Fruit fly (Drosophila melanogaster) whole organism, wandering third instar larva: ENCODE measurements around the gene CG6083.

ENCODE experiments used
- CG32264 ChIP-seq: fragments of 200-800 bp; sonication (Bioruptor generic); optimal IDR thresholded peaks from 2 replicates; lab custom pipeline; 2016; ENCODE audit warnings: missing biosample characterization, missing genetic modification characterization
- CrebA ChIP-seq: fragments of 200-800 bp; sonication (Bioruptor generic); optimal IDR thresholded peaks from 2 replicates; lab custom pipeline; 2016; ENCODE audit warnings: missing biosample characterization, mild to moderate bottlenecking, missing genetic modification characterization, borderline replicate concordance
- Dfd ChIP-seq: fragments of >200 bp; optimal IDR thresholded peaks from 2 replicates; lab custom pipeline; 2017; ENCODE audit warnings: missing biosample characterization, missing genetic modification characterization
- Dif ChIP-seq: fragments of 200-275, 200-300 bp; sonication (Bioruptor generic); optimal IDR thresholded peaks from 2 replicates; lab custom pipeline; 2018; ENCODE audit warnings: missing biosample characterization, missing genetic modification characterization; ENCODE audit not compliant: partially characterized antibody
- HLH106 ChIP-seq: fragments of 200-800 bp; optimal IDR thresholded peaks from 3 replicates; lab custom pipeline; 2019; ENCODE audit warnings: missing biosample characterization, mild to moderate bottlenecking, missing genetic modification characterization, moderate library complexity
- Hnf4 ChIP-seq: fragments of 200-800 bp; sonication (Bioruptor generic); optimal IDR thresholded peaks from 2 replicates; lab custom pipeline; 2016; ENCODE audit warnings: missing biosample characterization, mild to moderate bottlenecking, missing genetic modification characterization
- Hr78 ChIP-seq: fragments of >200 bp; optimal IDR thresholded peaks from 2 replicates; lab custom pipeline; 2017; ENCODE audit warnings: missing biosample characterization, missing genetic modification characterization
- Hr83 ChIP-seq: fragments of 200-300 bp; sonication (Bioruptor generic); optimal IDR thresholded peaks from 2 replicates; lab custom pipeline; 2016; ENCODE audit warnings: missing biosample characterization, mild to moderate bottlenecking, missing genetic modification characterization, moderate library complexity; ENCODE audit not compliant: poor library complexity, severe bottlenecking
- Jra ChIP-seq: sonication (Bioruptor generic); optimal IDR thresholded peaks from 2 replicates; lab custom pipeline; 2016; ENCODE audit warnings: missing biosample characterization, missing genetic modification characterization
- Mio ChIP-seq: sonication (Bioruptor generic); optimal IDR thresholded peaks from 2 replicates; lab custom pipeline; 2016; ENCODE audit warnings: missing biosample characterization, missing genetic modification characterization
- Myc ChIP-seq: fragments of >200 bp; optimal IDR thresholded peaks from 2 replicates; lab custom pipeline; 2017
- N ChIP-seq: fragments of >200 bp; optimal IDR thresholded peaks from 2 replicates; lab custom pipeline; 2018; ENCODE audit warnings: missing biosample characterization, missing external identifiers, missing genetic modification characterization
- OdsH ChIP-seq: fragments of 200-800 bp; sonication (Bioruptor generic); optimal IDR thresholded peaks from 2 replicates; lab custom pipeline; 2016; ENCODE audit warnings: missing biosample characterization, mild to moderate bottlenecking, missing genetic modification characterization
- Rel ChIP-seq, 2 experiments: fragments of 200-800 bp; sonication (Bioruptor generic) in 1 of 2; optimal IDR thresholded peaks; 2 replicates in 1 of 2; 3 replicates in 1 of 2; lab custom pipeline; 2016 to 2019; ENCODE audit warnings: mild to moderate bottlenecking in 2 of 2, missing biosample characterization in 2 of 2, missing genetic modification characterization in 2 of 2, moderate library complexity in 1 of 2
- Sp1 ChIP-seq: fragments of 200-800 bp; sonication (Bioruptor generic); optimal IDR thresholded peaks from 3 replicates; lab custom pipeline; 2019; ENCODE audit warnings: missing biosample characterization, mild to moderate bottlenecking, missing genetic modification characterization, moderate library complexity
- br ChIP-seq: fragments of 200-800 bp; sonication (Bioruptor generic); optimal IDR thresholded peaks from 2 replicates; lab custom pipeline; 2016; ENCODE audit warnings: missing biosample characterization, missing genetic modification characterization
- dl ChIP-seq, 2 experiments: fragments of 175-275, 200-275 bp in 1 of 2; fragments of 200-275 bp in 1 of 2; sonication (Bioruptor generic); optimal IDR thresholded peaks; lab custom pipeline; 2018; ENCODE audit warnings: mild to moderate bottlenecking in 2 of 2, missing biosample characterization in 2 of 2, missing genetic modification characterization in 2 of 2, moderate library complexity in 2 of 2; ENCODE audit not compliant: partially characterized antibody in 2 of 2, insufficient read depth in 1 of 2
- ey ChIP-seq: fragments of 200-800 bp; sonication (Bioruptor generic); optimal IDR thresholded peaks from 2 replicates; lab custom pipeline; 2016; ENCODE audit warnings: missing biosample characterization, missing genetic modification characterization
- foxo ChIP-seq, 2 experiments: fragments of 200-800 bp; sonication (Bioruptor generic); optimal IDR thresholded peaks; 2 replicates in 1 of 2; 3 replicates in 1 of 2; lab custom pipeline; 2016 to 2017; ENCODE audit warnings: missing biosample characterization in 2 of 2, missing genetic modification characterization in 2 of 2
- fru ChIP-seq: fragments of 200-800 bp; sonication (Bioruptor generic); optimal IDR thresholded peaks from 3 replicates; lab custom pipeline; 2016; ENCODE audit warnings: missing biosample characterization, mild to moderate bottlenecking, missing genetic modification characterization
- h ChIP-seq: fragments of 200-800 bp; sonication (Bioruptor generic); optimal IDR thresholded peaks from 3 replicates; lab custom pipeline; 2016; ENCODE audit warnings: missing biosample characterization, mild to moderate bottlenecking, missing genetic modification characterization
- jim ChIP-seq: fragments of 175-275, 200-325 bp; sonication (Bioruptor generic); optimal IDR thresholded peaks from 2 replicates; lab custom pipeline; 2016; ENCODE audit warnings: missing biosample characterization, mild to moderate bottlenecking, missing genetic modification characterization
- lola ChIP-seq: fragments of >200 bp; optimal IDR thresholded peaks from 2 replicates; lab custom pipeline; 2017; ENCODE audit warnings: missing biosample characterization, missing genetic modification characterization
- psq ChIP-seq: fragments of 200-800 bp; sonication (Bioruptor generic); optimal IDR thresholded peaks from 3 replicates; lab custom pipeline; 2017; ENCODE audit warnings: missing biosample characterization, mild to moderate bottlenecking, missing genetic modification characterization, moderate library complexity
- rgr ChIP-seq: fragments of 200-800 bp; sonication (Bioruptor generic); optimal IDR thresholded peaks from 3 replicates; lab custom pipeline; 2016; ENCODE audit warnings: missing biosample characterization, mild to moderate bottlenecking, missing genetic modification characterization
- sage ChIP-seq: fragments of 200-800 bp; sonication (Bioruptor generic); optimal IDR thresholded peaks from 2 replicates; lab custom pipeline; 2016; ENCODE audit warnings: missing biosample characterization, mild to moderate bottlenecking, missing genetic modification characterization
- sv ChIP-seq: fragments of 200-800 bp; sonication (Bioruptor generic); optimal IDR thresholded peaks from 3 replicates; lab custom pipeline; 2016; ENCODE audit warnings: missing biosample characterization, missing genetic modification characterization
- tai ChIP-seq: sonication (Bioruptor generic); optimal IDR thresholded peaks from 2 replicates; lab custom pipeline; 2016; ENCODE audit warnings: missing biosample characterization, missing genetic modification characterization
- usp ChIP-seq: fragments of >200 bp; optimal IDR thresholded peaks from 2 replicates; lab custom pipeline; 2017; ENCODE audit warnings: missing biosample characterization, missing genetic modification characterization
- woc ChIP-seq: sonication (Bioruptor generic); optimal IDR thresholded peaks from 2 replicates; lab custom pipeline; 2016; ENCODE audit warnings: missing biosample characterization, mild to moderate bottlenecking, missing genetic modification characterization

Gene CG6083

DNA sequence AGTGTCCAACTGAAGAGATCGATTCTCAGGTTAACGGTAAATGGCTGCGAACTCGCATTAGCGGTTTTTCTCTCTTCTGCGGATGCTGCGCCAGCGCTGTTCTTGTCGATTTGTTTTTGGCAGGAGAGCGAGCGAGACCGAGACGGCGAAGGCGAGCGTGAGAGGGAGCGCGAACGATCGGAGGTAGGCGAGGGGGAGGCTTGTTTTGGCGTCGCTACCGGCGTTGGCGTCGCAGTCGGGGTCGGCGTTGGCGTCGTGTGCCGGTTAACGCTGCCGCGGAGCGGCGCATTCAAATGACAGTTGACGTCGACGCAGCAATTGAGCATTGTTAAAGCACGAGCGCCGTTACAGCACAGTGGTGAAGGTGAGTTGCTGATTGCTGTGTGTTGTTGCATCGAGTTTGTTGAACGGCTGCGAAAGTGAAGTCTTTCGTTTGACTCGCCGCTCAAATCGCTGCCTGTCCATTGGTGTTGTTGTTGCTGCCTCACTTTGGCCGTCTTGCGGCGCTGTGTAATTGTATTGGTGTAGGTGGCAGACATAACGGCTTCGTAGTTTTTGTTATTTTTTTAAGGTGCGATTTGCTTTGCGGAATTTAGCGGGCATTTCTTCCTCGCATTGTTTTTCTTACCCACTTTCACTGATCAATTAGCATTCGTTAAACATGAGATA lies 39.0 kb downstream of the CG6083 start:
- TF ChIP-seq N (GFP tag; lab: Kevin White, UChicago): no peak
- TF ChIP-seq CrebA (GFP tag; lab: Kevin White, UChicago): no peak
- peak; percentile 38 for TF ChIP-seq h (GFP tag; lab: Kevin White, UChicago)
- TF ChIP-seq OdsH: no peak
- peak; percentile 13 for TF ChIP-seq Hr83

DNA sequence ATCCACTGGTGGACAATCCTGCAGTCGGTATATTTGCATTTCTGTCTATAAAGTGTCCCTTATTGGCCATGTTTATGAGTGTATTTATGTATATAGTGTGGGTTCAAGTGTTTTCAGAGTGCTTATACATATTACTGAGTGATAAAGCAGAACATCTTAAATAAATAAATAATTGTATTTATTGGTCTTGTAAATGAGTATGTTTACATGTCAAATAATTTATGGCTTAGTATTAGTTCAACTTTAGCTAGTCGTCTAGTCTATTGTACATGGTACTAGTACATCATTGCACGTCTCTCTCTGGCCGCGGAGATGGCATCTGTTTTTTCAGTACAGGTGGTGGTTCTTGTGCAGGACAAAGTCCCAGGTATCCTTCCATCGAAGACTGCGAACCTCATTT lies 42.0 kb downstream of the CG6083 start, which contains the start of gene CG32086:
TSS of gene CG32086 (minus strand) at position 101 of the 400 bp plus-strand sequence.
- TF ChIP-seq N (GFP tag; lab: Kevin White, UChicago): no peak
- TF ChIP-seq HLH106 (tag; lab: Kevin White, UChicago): no peak
- TF ChIP-seq sage: no peak
- TF ChIP-seq Sp1 (GFP tag; lab: Kevin White, UChicago): no peak
- no peak for TF ChIP-seq Rel (GFP tag; optimal IDR thresholded peaks at IDR 0.05; lab: Kevin White, UChicago)
- no peak for TF ChIP-seq Rel (tag; optimal IDR thresholded peaks at IDR 0.05; lab: Kevin White, UChicago)
- TF ChIP-seq Dif (GFP tag; lab: Kevin White, UChicago): no peak
- TF ChIP-seq usp (GFP tag; lab: Kevin White, UChicago): no peak
- no peak for TF ChIP-seq CG32264 (GFP tag; lab: Kevin White, UChicago)
- TF ChIP-seq fru (GFP tag; lab: Kevin White, UChicago): no peak

DNA sequence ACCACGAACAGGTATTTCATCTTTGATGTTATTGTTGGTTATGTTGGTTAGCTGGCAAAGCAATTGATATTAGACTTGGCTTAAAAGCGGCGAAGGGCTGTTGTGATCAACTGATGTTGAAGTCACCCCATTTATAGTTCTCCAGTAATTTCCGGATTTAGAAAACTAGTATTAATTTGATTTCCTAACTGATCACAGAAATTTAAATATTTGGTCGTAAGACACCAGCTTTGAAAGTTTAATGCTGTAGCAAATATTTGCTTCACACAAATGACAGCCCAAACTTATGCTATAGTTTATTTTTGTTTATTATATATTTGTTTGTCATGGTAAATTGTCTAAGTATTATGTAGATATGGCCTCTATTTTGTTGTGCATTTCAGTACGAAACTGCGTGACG lies 43.8 kb downstream of the CG6083 start, which contains the start of gene CG33269:
TSS of gene CG33269 (minus strand) at position 101 of the 400 bp plus-strand sequence.
- TF ChIP-seq jim (GFP tag; lab: Kevin White, UChicago): no peak
- TF ChIP-seq sv (GFP tag; lab: Kevin White, UChicago): no peak
- no peak for TF ChIP-seq ey
- no peak for TF ChIP-seq sage

DNA sequence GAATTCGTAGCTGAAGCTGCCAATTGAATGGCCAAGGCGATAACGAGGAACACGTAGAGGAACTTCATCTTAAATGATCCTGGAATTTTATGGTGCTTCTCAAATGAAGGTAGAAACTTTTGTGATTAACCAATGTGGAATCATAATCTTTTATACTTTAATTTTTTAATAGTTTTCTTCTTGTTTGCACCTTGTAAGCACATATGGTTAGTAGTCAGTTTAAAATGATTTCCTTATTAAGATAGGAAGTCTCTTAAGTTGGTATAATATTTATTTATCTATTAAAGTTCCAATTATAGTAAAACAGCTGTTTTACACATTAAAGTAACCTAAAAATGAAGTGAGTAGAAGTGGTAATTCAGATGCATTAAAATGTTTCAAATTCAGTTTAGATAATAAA lies 45.0 kb downstream of the CG6083 start, which contains the start of gene CG43391:
TSS of gene CG43391 (minus strand) at position 101 of the 400 bp plus-strand sequence.
- no peak for TF ChIP-seq Hr78 (GFP tag; lab: Kevin White, UChicago)
- no peak for TF ChIP-seq N (GFP tag; lab: Kevin White, UChicago)
- no peak for TF ChIP-seq tai
- no peak for TF ChIP-seq CG32264 (GFP tag; lab: Kevin White, UChicago)
- no peak for TF ChIP-seq Jra (GFP tag; lab: Kevin White, UChicago)
- no peak for TF ChIP-seq woc (GFP tag; lab: Kevin White, UChicago)
- TF ChIP-seq Myc (lab: Kevin White, UChicago): no peak
- no peak for TF ChIP-seq foxo (GFP tag; optimal IDR thresholded peaks at IDR 0.05; lab: Kevin White, UChicago)
- no peak for TF ChIP-seq jim (GFP tag; lab: Kevin White, UChicago)
- no peak for TF ChIP-seq br
- no peak for TF ChIP-seq Dfd
- no peak for TF ChIP-seq h (GFP tag; lab: Kevin White, UChicago)
- TF ChIP-seq Hnf4 (GFP tag; lab: Kevin White, UChicago): no peak
- TF ChIP-seq, all 38 proteins: peak for 0

DNA sequence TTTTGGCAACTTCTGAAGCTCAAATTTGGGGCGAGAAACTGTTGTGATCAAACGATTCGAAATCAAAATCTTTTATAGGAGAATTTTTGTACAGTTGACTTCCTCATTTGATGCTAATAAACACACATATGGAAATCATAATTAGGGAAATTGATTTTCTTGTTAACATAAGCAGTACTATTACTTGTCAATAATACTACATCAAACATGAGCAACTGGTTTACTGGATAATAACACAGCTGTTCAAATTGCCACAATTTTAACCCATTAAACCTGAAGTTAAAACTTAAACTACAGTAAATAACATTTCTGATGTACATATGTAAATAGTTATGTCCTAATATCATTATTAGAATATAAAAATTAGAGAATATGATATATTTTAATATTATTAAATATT lies 46.0 kb downstream of the CG6083 start, which contains the start of gene CG43390:
TSS of gene CG43390 (minus strand) at position 32 of the 400 bp plus-strand sequence.
- TF ChIP-seq rgr (GFP tag; lab: Kevin White, UChicago) (no peak), dl (GFP tag; optimal IDR thresholded peaks at IDR 0.05; lab: Kevin White, UChicago; ENCODE audit: insufficient read depth in 1 of 2, partially characterized antibody in 2 of 2) (no peak), Sp1 (GFP tag; lab: Kevin White, UChicago) (no peak), lola (GFP tag; lab: Kevin White, UChicago) (no peak), Myc (lab: Kevin White, UChicago) (no peak), Jra (GFP tag; lab: Kevin White, UChicago) (no peak), CrebA (GFP tag; lab: Kevin White, UChicago) (no peak), Mio (GFP tag; lab: Kevin White, UChicago) (no peak), psq (GFP tag; lab: Kevin White, UChicago) (no peak), jim (GFP tag; lab: Kevin White, UChicago) (no peak)
